Worm (Caenorhabditis elegans) whole organism, L1 larva: ENCODE measurements around the gene ddx-17.

Experiments
- Y116A8C.19 ChIP-seq: sonication (generic microtip); optimal IDR thresholded peaks from 2 replicates; lab custom pipeline; 2016; ENCODE audit warnings: missing compliant biosample characterization, missing genetic modification characterization, borderline replicate concordance
- aly-2 ChIP-seq: fragments of 150-350 bp; optimal IDR thresholded peaks from 2 replicates; lab custom pipeline; 2014; ENCODE audit warnings: missing biosample characterization, missing genetic modification characterization
- ama-1 ChIP-seq: fragments of 150-350 bp; optimal IDR thresholded peaks from 2 replicates; lab custom pipeline; 2014
- blmp-1 ChIP-seq: fragments of 150-350 bp; optimal IDR thresholded peaks from 2 replicates; lab custom pipeline; 2014; ENCODE audit warnings: missing biosample characterization, missing genetic modification characterization
- ceh-63 ChIP-seq: fragments of 200-800 bp; sonication (Bioruptor generic); optimal IDR thresholded peaks from 2 replicates; lab custom pipeline; 2018; ENCODE audit warnings: mild to moderate bottlenecking, missing genetic modification characterization, missing compliant biosample characterization
- ceh-8 ChIP-seq: fragments of 200-800 bp; sonication (Bioruptor generic); optimal IDR thresholded peaks from 2 replicates; lab custom pipeline; 2018; ENCODE audit warnings: mild to moderate bottlenecking, missing genetic modification characterization, moderate library complexity, missing compliant biosample characterization
- dpl-1 ChIP-seq, 3 experiments: fragments of 150-350 bp in 2 of 3; sonication (generic microtip) in 1 of 3; optimal IDR thresholded peaks; 2 replicates each; lab custom pipeline; 2014 to 2017; ENCODE audit warnings: missing biosample characterization in 3 of 3, missing genetic modification characterization in 3 of 3, missing genetic modification reagents in 3 of 3
- dsc-1 ChIP-seq: sonication (generic microtip); optimal IDR thresholded peaks from 2 replicates; lab custom pipeline; 2016; ENCODE audit warnings: mild to moderate bottlenecking, missing genetic modification characterization, missing compliant biosample characterization
- efl-1 ChIP-seq, 4 experiments: fragments of 150-350 bp; optimal IDR thresholded peaks in 3 of 4; peaks in 1 of 4; 1 replicate in 1 of 4; 2 replicates in 3 of 4; lab custom pipeline; 2014; ENCODE audit warnings: missing biosample characterization in 2 of 4, missing genetic modification characterization in 2 of 4, missing genetic modification reagents in 2 of 4
- egl-13 ChIP-seq: sonication (generic microtip); optimal IDR thresholded peaks from 2 replicates; lab custom pipeline; 2016; ENCODE audit warnings: missing genotype, missing genetic modification reagents, missing genetic modification characterization, missing compliant biosample characterization
- egl-27 ChIP-seq, 2 experiments: fragments of 150-350 bp in 1 of 2; sonication (generic microtip); optimal IDR thresholded peaks; 3 replicates each; lab custom pipeline; 2017 to 2018; ENCODE audit warnings: missing biosample characterization in 2 of 2, missing genetic modification characterization in 2 of 2, missing genetic modification reagents in 2 of 2
- elt-2 ChIP-seq: sonication (generic microtip); optimal IDR thresholded peaks from 2 replicates; lab custom pipeline; 2016; ENCODE audit warnings: missing genetic modification characterization, mild to moderate bottlenecking, inconsistent platforms, missing compliant biosample characterization, missing genetic modification reagents
- elt-3 ChIP-seq, 6 experiments: fragments of 150-350 bp in 1 of 6; sonication (generic microtip); optimal IDR thresholded peaks; 2 replicates each; lab custom pipeline; 2017 to 2018; ENCODE audit warnings: missing biosample characterization in 6 of 6, missing genetic modification characterization in 6 of 6, inconsistent platforms in 1 of 6
- ets-5 ChIP-seq: fragments of 200-800 bp; sonication (Bioruptor generic); IDR thresholded peaks from 2 replicates; pipeline ENCODE4 v1.3.6; 2022; ENCODE audit warnings: missing genetic modification characterization, missing compliant biosample characterization
- fkh-10 ChIP-seq: sonication (generic microtip); optimal IDR thresholded peaks from 2 replicates; lab custom pipeline; 2017; ENCODE audit warnings: missing biosample characterization, missing genetic modification reagents, missing genetic modification characterization
- fos-1 ChIP-seq: fragments of 150-350 bp; optimal IDR thresholded peaks from 2 replicates; lab custom pipeline; 2014; ENCODE audit warnings: missing biosample characterization, missing genetic modification characterization
- grh-1 ChIP-seq: fragments of 200-800 bp; sonication (Bioruptor generic); IDR thresholded peaks from 2 replicates; pipeline ENCODE4 v1.3.6; 2022; ENCODE audit warnings: missing genetic modification reagents, missing genetic modification characterization, missing compliant biosample characterization
- hlh-17 ChIP-seq: fragments of 200-800 bp; sonication (Bioruptor generic); optimal IDR thresholded peaks from 2 replicates; lab custom pipeline; 2018; ENCODE audit warnings: missing genetic modification characterization, mild to moderate bottlenecking, missing compliant biosample characterization, moderate library complexity, borderline replicate concordance
- hlh-4 ChIP-seq: sonication (generic microtip); optimal IDR thresholded peaks from 2 replicates; lab custom pipeline; 2016; ENCODE audit warnings: mild to moderate bottlenecking, missing genetic modification characterization, missing compliant biosample characterization
- irx-1 ChIP-seq: sonication (generic microtip); optimal IDR thresholded peaks from 2 replicates; lab custom pipeline; 2016; ENCODE audit warnings: missing genetic modification characterization, missing compliant biosample characterization
- isw-1 ChIP-seq: fragments of 200-800 bp; sonication (Bioruptor generic); IDR thresholded peaks from 2 replicates; pipeline ENCODE4 v1.3.6; 2022; ENCODE audit warnings: missing genetic modification characterization, missing compliant biosample characterization
- jun-1 ChIP-seq: fragments of 150-350 bp; optimal IDR thresholded peaks from 2 replicates; lab custom pipeline; 2014; ENCODE audit warnings: missing biosample characterization, missing genetic modification reagents, missing genetic modification characterization
- lin-13 ChIP-seq: fragments of 150-350 bp; optimal IDR thresholded peaks from 2 replicates; lab custom pipeline; 2014; ENCODE audit warnings: missing biosample characterization, missing genetic modification reagents, missing genetic modification characterization
- lin-14 ChIP-seq: fragments of 200-800 bp; sonication (Bioruptor generic); optimal IDR thresholded peaks from 2 replicates; lab custom pipeline; 2018; ENCODE audit warnings: mild to moderate bottlenecking, missing genetic modification characterization, moderate library complexity, missing compliant biosample characterization
- lin-15B ChIP-seq: fragments of 150-350 bp; sonication (generic microtip); optimal IDR thresholded peaks from 3 replicates; lab custom pipeline; 2014; ENCODE audit warnings: missing biosample characterization, missing genetic modification characterization
- lin-35 ChIP-seq, 2 experiments: fragments of 150-350 bp; optimal IDR thresholded peaks; 2 replicates each; lab custom pipeline; 2014; ENCODE audit warnings: missing biosample characterization in 2 of 2, missing genetic modification characterization in 2 of 2, missing genetic modification reagents in 2 of 2
- lir-3 ChIP-seq: sonication (generic microtip); optimal IDR thresholded peaks from 2 replicates; lab custom pipeline; 2016; ENCODE audit warnings: mild to moderate bottlenecking, missing genetic modification characterization, moderate library complexity, missing compliant biosample characterization; ENCODE audit not compliant: poor library complexity
- mab-9 ChIP-seq: fragments of 200-800 bp; sonication (Bioruptor generic); IDR thresholded peaks from 2 replicates; pipeline ENCODE4 v1.3.6; 2022; ENCODE audit warnings: missing genetic modification reagents, missing genetic modification characterization, missing compliant biosample characterization
- mep-1 ChIP-seq: fragments of 150-350 bp; optimal IDR thresholded peaks from 2 replicates; lab custom pipeline; 2014; ENCODE audit warnings: missing biosample characterization, missing genetic modification characterization
- nhr-11 ChIP-seq: fragments of 150-350 bp; optimal IDR thresholded peaks from 2 replicates; lab custom pipeline; 2014; ENCODE audit warnings: missing biosample characterization, missing genetic modification characterization
- nhr-20 ChIP-seq: sonication (generic microtip); optimal IDR thresholded peaks from 2 replicates; lab custom pipeline; 2016; ENCODE audit warnings: mild to moderate bottlenecking, missing genetic modification characterization, missing compliant biosample characterization
- nhr-237 ChIP-seq: fragments of 150-350 bp; optimal IDR thresholded peaks from 2 replicates; lab custom pipeline; 2014; ENCODE audit warnings: missing biosample characterization, missing genetic modification characterization
- nhr-71 ChIP-seq: sonication (generic microtip); optimal IDR thresholded peaks from 2 replicates; lab custom pipeline; 2016; ENCODE audit warnings: mild to moderate bottlenecking, missing genetic modification characterization, moderate library complexity, missing compliant biosample characterization
- nhr-76 ChIP-seq: sonication (generic microtip); optimal IDR thresholded peaks from 2 replicates; lab custom pipeline; 2017; ENCODE audit warnings: missing biosample characterization, missing genetic modification characterization
- nhr-77 ChIP-seq: fragments of 150-350 bp; optimal IDR thresholded peaks from 2 replicates; lab custom pipeline; 2014; ENCODE audit warnings: missing biosample characterization, missing genetic modification characterization
- nhr-85 ChIP-seq: sonication (generic microtip); peaks from one replicate; lab custom pipeline; 2016; ENCODE audit warnings: missing genetic modification characterization, inconsistent platforms, missing compliant biosample characterization
- nhr-90 ChIP-seq: sonication (generic microtip); optimal IDR thresholded peaks from 2 replicates; lab custom pipeline; 2016; ENCODE audit warnings: mild to moderate bottlenecking, missing genetic modification characterization, missing compliant biosample characterization; ENCODE audit not compliant: poor library complexity
- pax-3 ChIP-seq: fragments of 200-800 bp; sonication (Bioruptor generic); optimal IDR thresholded peaks from 2 replicates; lab custom pipeline; 2018; ENCODE audit warnings: mild to moderate bottlenecking, missing genetic modification characterization, moderate library complexity, missing compliant biosample characterization
- rnt-1 ChIP-seq: sonication (generic microtip); optimal IDR thresholded peaks from 2 replicates; lab custom pipeline; 2016; ENCODE audit warnings: mild to moderate bottlenecking, missing genetic modification characterization, moderate library complexity, missing compliant biosample characterization
- skn-1 ChIP-seq: fragments of 150-350 bp; optimal IDR thresholded peaks from 2 replicates; lab custom pipeline; 2014; ENCODE audit warnings: missing biosample characterization, missing genetic modification characterization
- snpc-4 ChIP-seq: fragments of 150-350 bp; optimal IDR thresholded peaks from 2 replicates; lab custom pipeline; 2014; ENCODE audit warnings: missing biosample characterization, missing genetic modification characterization
- snu-23 ChIP-seq: sonication (generic microtip); optimal IDR thresholded peaks from 2 replicates; lab custom pipeline; 2016; ENCODE audit warnings: missing genetic modification characterization, missing compliant biosample characterization
- sox-4 ChIP-seq: sonication (generic microtip); optimal IDR thresholded peaks from 2 replicates; lab custom pipeline; 2016; ENCODE audit warnings: missing genetic modification characterization, missing compliant biosample characterization
- sup-37 ChIP-seq: fragments of 200-800 bp; sonication (Bioruptor generic); optimal IDR thresholded peaks from 2 replicates; lab custom pipeline; 2018; ENCODE audit warnings: mild to moderate bottlenecking, missing genetic modification characterization, missing compliant biosample characterization
- swsn-7 ChIP-seq: sonication (generic microtip); optimal IDR thresholded peaks from 2 replicates; lab custom pipeline; 2016; ENCODE audit warnings: missing genetic modification characterization, missing compliant biosample characterization
- tbx-2 ChIP-seq: sonication (generic microtip); optimal IDR thresholded peaks from 2 replicates; lab custom pipeline; 2016; ENCODE audit warnings: missing genetic modification characterization, missing compliant biosample characterization
- unc-130 ChIP-seq: fragments of 150-350 bp; optimal IDR thresholded peaks from 2 replicates; lab custom pipeline; 2017; ENCODE audit warnings: missing biosample characterization, missing genetic modification characterization, inconsistent platforms
- unc-98 ChIP-seq: fragments of 200-800 bp; sonication (Bioruptor generic); IDR thresholded peaks from 2 replicates; pipeline ENCODE4 v1.3.6; 2022; ENCODE audit warnings: missing genetic modification characterization, missing compliant biosample characterization
- vab-15 ChIP-seq: sonication (generic microtip); optimal IDR thresholded peaks from 2 replicates; lab custom pipeline; 2017; ENCODE audit warnings: missing genotype, mild to moderate bottlenecking, missing genetic modification characterization, missing compliant biosample characterization
- zip-4 ChIP-seq: fragments of 200-800 bp; sonication (Bioruptor generic); optimal IDR thresholded peaks from 2 replicates; lab custom pipeline; 2018; ENCODE audit warnings: mild to moderate bottlenecking, missing genetic modification characterization, moderate library complexity, missing compliant biosample characterization
- ztf-11 ChIP-seq, 2 experiments: sonication (generic microtip); optimal IDR thresholded peaks; 2 replicates each; lab custom pipeline; 2016 to 2017; ENCODE audit warnings: missing genetic modification characterization in 2 of 2, missing biosample characterization in 1 of 2, missing compliant biosample characterization in 1 of 2

The ddx-17 gene

ce11 chrV:14055097-14055496, 43.2 kb upstream of the ddx-17 start:
- peak; percentile 98 for TF ChIP-seq unc-130 (tag; lab: Kevin White, UChicago)
- TF ChIP-seq skn-1 (tag; lab: Kevin White, UChicago) = peak; percentile 62
- peak; percentile 97 for TF ChIP-seq ceh-63
- peak; percentile 83 for TF ChIP-seq mep-1
- peak; percentile 83 to 89 for TF ChIP-seq lin-35 (GFP tag; optimal IDR thresholded peaks at IDR 0.05; lab: Kevin White, UChicago)
- TF ChIP-seq snpc-4 = peak; percentile 85
- TF ChIP-seq nhr-76 (tag; lab: Kevin White, UChicago) = peak; percentile 1
- peak; percentile 95 for TF ChIP-seq hlh-4 (tag; lab: Kevin White, UChicago)
- TF ChIP-seq blmp-1 (tag; lab: Kevin White, UChicago) = peak; percentile 59
- peak; percentile 98 for TF ChIP-seq Y116A8C.19 (tag; lab: Kevin White, UChicago)
- peak; percentile 65 for TF ChIP-seq lin-15B (tag; lab: Kevin White, UChicago)
- TF ChIP-seq swsn-7 = peak; percentile 98
- TF ChIP-seq snu-23 (GFP tag; lab: Kevin White, UChicago) = peak; percentile 98
- TF ChIP-seq ama-1 (lab: Kevin White, UChicago) = peak; percentile 2
- peak; percentile 87 for TF ChIP-seq jun-1 (tag; lab: Kevin White, UChicago)
- TF ChIP-seq fkh-10 (GFP tag; lab: Kevin White, UChicago) = peak; percentile 29
- peak; percentile 99 for TF ChIP-seq nhr-71 (tag; lab: Kevin White, UChicago)
- TF ChIP-seq sox-4 = peak; percentile 98
- peak; percentile 94 for TF ChIP-seq hlh-17 (GFP tag; lab: Kevin White, UChicago)
- TF ChIP-seq aly-2 (tag; lab: Kevin White, UChicago) = peak; percentile 31
- TF ChIP-seq vab-15 (tag; lab: Kevin White, UChicago) = peak; percentile 88
- TF ChIP-seq elt-3 (tag; optimal IDR thresholded peaks at IDR 0.05; lab: Kevin White, UChicago) = peak in 4 of 6 experiments; percentile 18 to 85 (median 64)
- peak; percentile 67; the same call in 1 of the 2 replicates for TF ChIP-seq ets-5
- peak; percentile 97 for TF ChIP-seq ceh-8 (GFP tag; lab: Kevin White, UChicago)
- peak; percentile 63 for TF ChIP-seq nhr-237 (tag; lab: Kevin White, UChicago)
- TF ChIP-seq irx-1 (tag; lab: Kevin White, UChicago) = peak; percentile 99
- TF ChIP-seq lin-14 (GFP tag; lab: Kevin White, UChicago) = peak; percentile 98
- TF ChIP-seq ztf-11 (tag; optimal IDR thresholded peaks at IDR 0.05; lab: Kevin White, UChicago) = peak in 1 of 2 experiments; percentile 100
- peak; percentile 99 for TF ChIP-seq tbx-2 (tag; lab: Kevin White, UChicago)
- peak; percentile 98 for TF ChIP-seq egl-13 (tag; lab: Kevin White, UChicago)
- peak; percentile 100 for TF ChIP-seq nhr-90 (tag; lab: Kevin White, UChicago)
- peak; percentile 96 for TF ChIP-seq elt-2
- TF ChIP-seq nhr-20 = peak; percentile 99
- peak; percentile 94 for TF ChIP-seq sup-37 (GFP tag; lab: Kevin White, UChicago)
- peak; percentile 100 for TF ChIP-seq pax-3 (tag; lab: Kevin White, UChicago)
- TF ChIP-seq lir-3 (tag; lab: Kevin White, UChicago) = peak; percentile 99
- TF ChIP-seq grh-1 (GFP tag; lab: Robert Waterston, UW) = peak; percentile 99
- TF ChIP-seq dsc-1 (tag; lab: Kevin White, UChicago) = peak; percentile 99
- peak; percentile 100 for TF ChIP-seq mab-9 (GFP tag; lab: Robert Waterston, UW)
- peak; percentile 100 for TF ChIP-seq rnt-1 (tag; lab: Kevin White, UChicago)
- TF ChIP-seq lin-13 (GFP tag; lab: Kevin White, UChicago) = peak; percentile 92
- TF ChIP-seq isw-1 (GFP tag; lab: Robert Waterston, UW) = peak; percentile 99
- TF ChIP-seq nhr-11 (tag; lab: Kevin White, UChicago) = peak; percentile 80
- TF ChIP-seq egl-27 (tag; optimal IDR thresholded peaks at IDR 0.05; lab: Kevin White, UChicago) = peak in 1 of 2 experiments; percentile 4
- peak; percentile 66 for TF ChIP-seq fos-1 (tag; lab: Kevin White, UChicago)
- TF ChIP-seq nhr-77 (tag; lab: Kevin White, UChicago) = peak; percentile 82
- TF ChIP-seq unc-98 (GFP tag; lab: Robert Waterston, UW) = peak; percentile 100
- peak; percentile 90 to 91 for TF ChIP-seq efl-1 (optimal IDR thresholded peaks at IDR 0.05; lab: Kevin White, UChicago)
- TF ChIP-seq efl-1 (GFP tag; optimal IDR thresholded peaks at IDR 0.05 in 1 of 2; lab: Kevin White, UChicago) = peak; percentile 84 to 99
- peak; percentile 80 to 87 (median 81) for TF ChIP-seq dpl-1 (GFP tag; optimal IDR thresholded peaks at IDR 0.05; lab: Kevin White, UChicago)
- TF ChIP-seq nhr-85 (tag; lab: Kevin White, UChicago) = peak; percentile 100
- peak; percentile 92 for TF ChIP-seq zip-4 (GFP tag; lab: Kevin White, UChicago)
